Worm (Caenorhabditis elegans): ENCODE measurements around the gene mog-3.

The mog-3 gene

ce11 chrIII:5294867-5295266 lies 13.5 kb upstream of the mog-3 start:
- TF ChIP-seq hlh-17 (GFP tag; optimal IDR thresholded peaks at IDR 0.05; ENCODE audit: borderline replicate concordance), result no peak
- no peak for TF ChIP-seq hpl-2 (GFP tag; optimal IDR thresholded peaks at IDR 0.05)
- peak; percentile 43 to 61 for TF ChIP-seq lin-35 (GFP tag; optimal IDR thresholded peaks at IDR 0.05)
- TF ChIP-seq C16A3.4 (tag; optimal IDR thresholded peaks at IDR 0.05), result peak; percentile 40
- TF ChIP-seq tbx-2 (tag; optimal IDR thresholded peaks at IDR 0.05), result peak; percentile 57
- no peak for TF ChIP-seq nhr-20 (tag; optimal IDR thresholded peaks at IDR 0.05)
- TF ChIP-seq unc-86 (tag; optimal IDR thresholded peaks at IDR 0.05), result peak; percentile 16
- peak; percentile 57 for TF ChIP-seq xbp-1 (tag; optimal IDR thresholded peaks at IDR 0.05)
- TF ChIP-seq nhr-77 (tag; optimal IDR thresholded peaks at IDR 0.05), result peak; percentile 32
- TF ChIP-seq unc-98 (GFP tag; IDR thresholded peaks at IDR 0.05), result 0 out of 2 replicates have a peak, but pooled peaks have one; percentile 27
- TF ChIP-seq nhr-90 (tag; optimal IDR thresholded peaks at IDR 0.05; ENCODE audit: poor library complexity), result peak; percentile 62
- TF ChIP-seq efl-3 (GFP tag; optimal IDR thresholded peaks at IDR 0.05), result no peak
- peak; percentile 40 for TF ChIP-seq elt-2 (tag; optimal IDR thresholded peaks at IDR 0.05)
- TF ChIP-seq ceh-90 (tag; optimal IDR thresholded peaks at IDR 0.05), result no peak
- no peak for TF ChIP-seq unc-30 (tag; optimal IDR thresholded peaks at IDR 0.05)
- peak; percentile 34 for TF ChIP-seq zip-4 (GFP tag; optimal IDR thresholded peaks at IDR 0.05)
- no peak for TF ChIP-seq unc-62 (GFP tag; optimal IDR thresholded peaks at IDR 0.05)
- peak; percentile 52 for TF ChIP-seq ztf-4 (tag; optimal IDR thresholded peaks at IDR 0.05)
- TF ChIP-seq nhr-237 (tag; optimal IDR thresholded peaks at IDR 0.05), result no peak
- TF ChIP-seq sox-4 (tag; optimal IDR thresholded peaks at IDR 0.05), result no peak
- peak; percentile 65 for TF ChIP-seq swsn-7 (tag; optimal IDR thresholded peaks at IDR 0.05)
- TF ChIP-seq skn-1 (tag; optimal IDR thresholded peaks at IDR 0.05), result peak; percentile 59
- TF ChIP-seq pqm-1 (tag; optimal IDR thresholded peaks at IDR 0.05), result no peak
- TF ChIP-seq nhr-71 (tag; optimal IDR thresholded peaks at IDR 0.05), result peak; percentile 83
- no peak for TF ChIP-seq tlp-1 (tag; optimal IDR thresholded peaks at IDR 0.05)
- TF ChIP-seq ets-5 (GFP tag; IDR thresholded peaks at IDR 0.05), result no peak
- TF ChIP-seq jun-1 (tag; optimal IDR thresholded peaks at IDR 0.05), result no peak
- no peak for TF ChIP-seq zag-1 (tag; optimal IDR thresholded peaks at IDR 0.05)
- TF ChIP-seq unc-130 (tag; optimal IDR thresholded peaks at IDR 0.05), result no peak
- TF ChIP-seq nhr-84 (tag; optimal IDR thresholded peaks at IDR 0.05), result no peak
- TF ChIP-seq elt-3 (tag; optimal IDR thresholded peaks at IDR 0.05), result peak in 1 of 6 experiments; percentile 8
- TF ChIP-seq mdl-1 (tag; optimal IDR thresholded peaks at IDR 0.05), result peak in 1 of 2 experiments; percentile 37
- peak; percentile 12 to 43 (median 26) for TF ChIP-seq dpl-1 (GFP tag; optimal IDR thresholded peaks at IDR 0.05)
- TF ChIP-seq fos-1 (tag; optimal IDR thresholded peaks at IDR 0.05), result no peak
- peak; percentile 74 for TF ChIP-seq nhr-47 (tag; optimal IDR thresholded peaks at IDR 0.05)
- TF ChIP-seq lin-39 (tag; optimal IDR thresholded peaks at IDR 0.05), result peak; percentile 43
- TF ChIP-seq pag-3 (tag; optimal IDR thresholded peaks at IDR 0.05; ENCODE audit: borderline replicate concordance, insufficient read depth), result no peak
- peak in 1 of 2 experiments; percentile 51 for TF ChIP-seq ztf-11 (tag; optimal IDR thresholded peaks at IDR 0.05)
- no peak for TF ChIP-seq sptf-1 (tag; optimal IDR thresholded peaks at IDR 0.05)
- TF ChIP-seq lin-15B (tag; optimal IDR thresholded peaks at IDR 0.05), result no peak
- TF ChIP-seq pax-3 (tag; optimal IDR thresholded peaks at IDR 0.05), result no peak
- no peak for TF ChIP-seq ama-1 (optimal IDR thresholded peaks at IDR 0.05)
- no peak for TF ChIP-seq fkh-4 (tag; optimal IDR thresholded peaks at IDR 0.05; ENCODE audit: borderline replicate concordance)
- TF ChIP-seq C34B4.2 (tag; optimal IDR thresholded peaks at IDR 0.05), result no peak
- TF ChIP-seq ceh-63 (GFP tag; optimal IDR thresholded peaks at IDR 0.05), result peak; percentile 39
- TF ChIP-seq blmp-1 (tag; optimal IDR thresholded peaks at IDR 0.05), result peak; percentile 7
- no peak for TF ChIP-seq snpc-4 (tag; optimal IDR thresholded peaks at IDR 0.05)
- peak; percentile 83 for TF ChIP-seq snu-23 (GFP tag; optimal IDR thresholded peaks at IDR 0.05)
- no peak for TF ChIP-seq nhr-28 (tag; optimal IDR thresholded peaks at IDR 0.05)
- TF ChIP-seq nhr-76 (tag; optimal IDR thresholded peaks at IDR 0.05), result peak; percentile 12
- no peak for TF ChIP-seq egl-13 (tag; optimal IDR thresholded peaks at IDR 0.05)
- no peak for TF ChIP-seq nhr-12 (tag; optimal IDR thresholded peaks at IDR 0.05)
- TF ChIP-seq Y116A8C.19 (tag; optimal IDR thresholded peaks at IDR 0.05; ENCODE audit: borderline replicate concordance), result no peak
